Worm (Caenorhabditis elegans): ENCODE results near the gene nuo-4.

ce11 chrIII:7122860-7123259 is 35.7 kb downstream of the nuo-4 start, which contains the start of the genes B0280.9 and rpia-1:
- no peak for TF ChIP-seq snpc-4 (tag; optimal IDR thresholded peaks at IDR 0.05)
- TF ChIP-seq ama-1 (optimal IDR thresholded peaks at IDR 0.05), result no peak

All from whole organism, L3 larva.